Fruit fly (Drosophila melanogaster) whole organism, adult: ENCODE results near the gene CG43051.

ENCODE experiments used
- CG11617 ChIP-seq: fragments of 200-800 bp; sonication (Bioruptor generic); optimal IDR thresholded peaks from 2 replicates; lab custom pipeline; 2017; ENCODE audit warnings: mild to moderate bottlenecking, missing biosample characterization, missing genetic modification reagents, missing genetic modification characterization
- CG12768 ChIP-seq: fragments of 200-800 bp; sonication (Bioruptor generic); optimal IDR thresholded peaks from 2 replicates; lab custom pipeline; 2017; ENCODE audit warnings: missing biosample characterization, missing genetic modification characterization, mild to moderate bottlenecking, moderate library complexity, missing genetic modification reagents
- CG14711 ChIP-seq: fragments of 200-800 bp; sonication (Bioruptor generic); optimal IDR thresholded peaks from 2 replicates; lab custom pipeline; 2018; ENCODE audit warnings: missing biosample characterization, mild to moderate bottlenecking, missing genetic modification characterization, moderate library complexity
- CG1620 ChIP-seq: fragments of 200-800 bp; sonication (Bioruptor generic); optimal IDR thresholded peaks from 2 replicates; lab custom pipeline; 2016; ENCODE audit warnings: missing biosample characterization, missing genetic modification characterization
- CG33017 ChIP-seq: fragments of 200-800 bp; sonication (Bioruptor generic); optimal IDR thresholded peaks from 2 replicates; lab custom pipeline; 2018; ENCODE audit warnings: missing biosample characterization, mild to moderate bottlenecking, missing genetic modification characterization, moderate library complexity
- CG5204 ChIP-seq: fragments of 200-800 bp; sonication (Bioruptor generic); optimal IDR thresholded peaks from 2 replicates; lab custom pipeline; 2016; ENCODE audit warnings: missing biosample characterization, missing genetic modification characterization
- CG7045 ChIP-seq: fragments of 200-800 bp; sonication (Bioruptor generic); optimal IDR thresholded peaks from 2 replicates; lab custom pipeline; 2017; ENCODE audit warnings: missing biosample characterization, mild to moderate bottlenecking, missing genetic modification characterization
- CG7101 ChIP-seq: fragments of 200-800 bp; sonication (Bioruptor generic); optimal IDR thresholded peaks from 2 replicates; lab custom pipeline; 2018; ENCODE audit warnings: missing biosample characterization, mild to moderate bottlenecking, missing genetic modification characterization, moderate library complexity
- Clk ChIP-seq: fragments of 200-800 bp; sonication (Bioruptor generic); optimal IDR thresholded peaks from 2 replicates; lab custom pipeline; 2017; ENCODE audit warnings: missing biosample characterization, missing genetic modification characterization
- Crg-1 ChIP-seq: fragments of 200-800 bp; sonication (Bioruptor generic); optimal IDR thresholded peaks from 2 replicates; lab custom pipeline; 2016; ENCODE audit warnings: missing biosample characterization, missing genetic modification characterization
- Hr96 ChIP-seq: fragments of 200-800 bp; sonication (Bioruptor generic); optimal IDR thresholded peaks from 2 replicates; lab custom pipeline; 2016; ENCODE audit warnings: missing biosample characterization, missing genetic modification characterization
- Mnt ChIP-seq: fragments of 200-800 bp; sonication (Bioruptor generic); optimal IDR thresholded peaks from 2 replicates; lab custom pipeline; 2016; ENCODE audit warnings: missing biosample characterization, mild to moderate bottlenecking, missing genetic modification characterization
- bab1 ChIP-seq: fragments of 200-800 bp; sonication (Bioruptor generic); optimal IDR thresholded peaks from 3 replicates; lab custom pipeline; 2019; ENCODE audit warnings: missing biosample characterization, mild to moderate bottlenecking, missing genetic modification characterization, moderate library complexity
- cic ChIP-seq: fragments of 200-800 bp; sonication (Bioruptor generic); optimal IDR thresholded peaks from 2 replicates; lab custom pipeline; 2017; ENCODE audit warnings: missing biosample characterization, mild to moderate bottlenecking, missing genetic modification characterization, moderate library complexity
- cnc ChIP-seq, 2 experiments: fragments of >200 bp; optimal IDR thresholded peaks; 2 replicates each; lab custom pipeline; 2017
- kay ChIP-seq: fragments of 200-800 bp; sonication (Bioruptor generic); peaks from one replicate; lab custom pipeline; 2016; ENCODE audit warnings: missing biosample characterization, missing genetic modification characterization, borderline replicate concordance
- ovo ChIP-seq: fragments of 200-800 bp; sonication (Bioruptor generic); optimal IDR thresholded peaks from 2 replicates; lab custom pipeline; 2016; ENCODE audit warnings: missing biosample characterization, missing genetic modification characterization
- pad ChIP-seq: fragments of 200-800 bp; sonication (Bioruptor generic); optimal IDR thresholded peaks from 3 replicates; lab custom pipeline; 2017; ENCODE audit warnings: missing biosample characterization, missing genetic modification characterization, mild to moderate bottlenecking, moderate library complexity, missing genetic modification reagents
- tj ChIP-seq: fragments of 200-800 bp; sonication (Bioruptor generic); optimal IDR thresholded peaks from 3 replicates; lab custom pipeline; 2017; ENCODE audit warnings: missing biosample characterization, mild to moderate bottlenecking, missing genetic modification characterization, moderate library complexity
- toe ChIP-seq: fragments of 200-800 bp; sonication (Bioruptor generic); optimal IDR thresholded peaks from 2 replicates; lab custom pipeline; 2016; ENCODE audit warnings: missing biosample characterization, missing genetic modification characterization

The CG43051 gene

dm6 chr2L:12507338-12508053, at the start of gene CG43051:
CG43051 (plus strand) TSS chr2L:12507939.
- TF ChIP-seq tj (GFP tag; lab: Kevin White, UChicago) (peak; percentile 70), CG7101 (tag; lab: Kevin White, UChicago) (peak; percentile 17), kay (GFP tag; lab: Kevin White, UChicago) (peak; percentile 75), cic (GFP tag; lab: Kevin White, UChicago) (peak; percentile 0), CG14711 (no peak), Mnt (GFP tag; lab: Kevin White, UChicago) (peak; percentile 52), CG12768 (GFP tag; lab: Kevin White, UChicago) (peak; percentile 53), cnc (optimal IDR thresholded peaks at IDR 0.05; lab: Kevin White, UChicago) (no peak)

dm6 chr2L:12459191-12459590, 48.5 kb upstream of the CG43051 start:
- no peak for TF ChIP-seq Mnt (GFP tag; lab: Kevin White, UChicago)
- peak; percentile 76 for TF ChIP-seq kay (GFP tag; lab: Kevin White, UChicago)

- no peak for TF ChIP-seq CG14711
- no peak for TF ChIP-seq pad (GFP tag; lab: Kevin White, UChicago)
- TF ChIP-seq CG33017: no peak
- no peak for TF ChIP-seq CG12768 (GFP tag; lab: Kevin White, UChicago)
- TF ChIP-seq cnc (optimal IDR thresholded peaks at IDR 0.05; lab: Kevin White, UChicago): no peak
- TF ChIP-seq Clk: no peak
- TF ChIP-seq Mnt (GFP tag; lab: Kevin White, UChicago): no peak
- TF ChIP-seq tj (GFP tag; lab: Kevin White, UChicago): no peak
- no peak for TF ChIP-seq kay (GFP tag; lab: Kevin White, UChicago)
- no peak for TF ChIP-seq CG7101 (tag; lab: Kevin White, UChicago)
- TF ChIP-seq toe (GFP tag; lab: Kevin White, UChicago): no peak
- no peak for TF ChIP-seq CG5204 (GFP tag; lab: Kevin White, UChicago)
- TF ChIP-seq bab1 (GFP tag; lab: Kevin White, UChicago): no peak
- TF ChIP-seq CG11617: no peak
- no peak for TF ChIP-seq ovo (GFP tag; lab: Kevin White, UChicago)
- no peak for TF ChIP-seq cic (GFP tag; lab: Kevin White, UChicago)
- no peak for TF ChIP-seq Crg-1
- TF ChIP-seq CG7045 (GFP tag; lab: Kevin White, UChicago): no peak
- no peak for TF ChIP-seq Hr96 (GFP tag; lab: Kevin White, UChicago)
- TF ChIP-seq CG1620 (GFP tag; lab: Kevin White, UChicago): no peak
Observed at dm6 chr2L:12459841-12460240, 47.9 kb upstream of the CG43051 start.

- peak; percentile 77 for TF ChIP-seq CG7045 (GFP tag; lab: Kevin White, UChicago)
- peak; percentile 61 for TF ChIP-seq CG14711
- peak; percentile 67 for TF ChIP-seq CG5204 (GFP tag; lab: Kevin White, UChicago)
- TF ChIP-seq tj (GFP tag; lab: Kevin White, UChicago): no peak
- TF ChIP-seq CG12768 (GFP tag; lab: Kevin White, UChicago): peak; percentile 89
- TF ChIP-seq CG1620 (GFP tag; lab: Kevin White, UChicago): peak; percentile 53
- TF ChIP-seq kay (GFP tag; lab: Kevin White, UChicago): peak; percentile 97
- TF ChIP-seq Mnt (GFP tag; lab: Kevin White, UChicago): peak; percentile 70
- TF ChIP-seq Clk: peak; percentile 4
- peak; percentile 44 for TF ChIP-seq bab1 (GFP tag; lab: Kevin White, UChicago)
- TF ChIP-seq Hr96 (GFP tag; lab: Kevin White, UChicago): peak; percentile 50
- TF ChIP-seq toe (GFP tag; lab: Kevin White, UChicago): peak; percentile 34
- TF ChIP-seq cnc (optimal IDR thresholded peaks at IDR 0.05; lab: Kevin White, UChicago): no peak
- peak; percentile 67 for TF ChIP-seq CG11617
- TF ChIP-seq cic (GFP tag; lab: Kevin White, UChicago): peak; percentile 82
- TF ChIP-seq CG33017: peak; percentile 84
- TF ChIP-seq CG7101 (tag; lab: Kevin White, UChicago): peak; percentile 82
- peak; percentile 89 for TF ChIP-seq Crg-1
- peak; percentile 83 for TF ChIP-seq ovo (GFP tag; lab: Kevin White, UChicago)
- TF ChIP-seq pad (GFP tag; lab: Kevin White, UChicago): peak; percentile 66
Observed at dm6 chr2L:12460767-12461739, 46.7 kb upstream of the CG43051 start.

- TF ChIP-seq CG11617 (peak; percentile 10), Mnt (GFP tag; lab: Kevin White, UChicago) (peak; percentile 41), CG14711 (peak; percentile 42), pad (GFP tag; lab: Kevin White, UChicago) (peak; percentile 33), tj (GFP tag; lab: Kevin White, UChicago) (no peak), cic (GFP tag; lab: Kevin White, UChicago) (peak; percentile 65), ovo (GFP tag; lab: Kevin White, UChicago) (peak; percentile 51), CG1620 (GFP tag; lab: Kevin White, UChicago) (no peak), toe (GFP tag; lab: Kevin White, UChicago) (no peak), CG7101 (tag; lab: Kevin White, UChicago) (peak; percentile 53), CG33017 (peak; percentile 24), Crg-1 (peak; percentile 26), CG5204 (GFP tag; lab: Kevin White, UChicago) (no peak), bab1 (GFP tag; lab: Kevin White, UChicago) (no peak), CG12768 (GFP tag; lab: Kevin White, UChicago) (no peak)
Observed at dm6 chr2L:12463037-12463436, 44.7 kb upstream of the CG43051 start.
